Worm (Caenorhabditis elegans): ENCODE results near the gene F42H10.3.

DNA sequence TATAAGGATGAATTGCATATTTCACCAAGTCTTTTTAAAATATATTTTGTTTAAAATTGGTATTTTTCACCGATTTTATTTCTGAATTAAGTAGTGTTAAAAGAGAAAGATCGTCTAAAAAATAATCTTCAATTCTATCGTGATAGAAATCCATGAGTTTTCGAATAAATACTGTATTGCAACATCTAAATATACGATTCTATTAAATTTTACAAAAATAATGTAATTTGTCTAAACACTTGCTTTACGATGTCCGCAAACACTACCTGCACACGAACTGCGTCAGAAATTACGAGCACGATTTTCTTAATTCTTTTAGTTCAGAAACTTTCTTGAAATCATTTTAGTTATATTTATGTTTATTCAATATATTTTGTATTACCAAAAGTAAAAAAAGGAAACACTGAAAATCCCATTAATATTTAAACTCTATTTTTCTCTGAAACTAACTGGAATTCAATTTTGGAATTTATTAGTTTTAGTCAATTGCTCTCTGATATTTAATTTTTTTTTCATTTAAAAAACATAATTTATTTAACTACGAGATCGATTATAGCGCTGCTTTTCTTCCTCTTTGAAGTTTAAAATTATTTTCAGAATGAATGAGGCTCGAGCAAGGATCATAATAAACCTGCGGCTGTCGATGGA is 34.7 kb upstream of the F42H10.3 start, which contains the start of gene mrpl-32:
- TF ChIP-seq lin-13 (tag; optimal IDR thresholded peaks at IDR 0.05): no peak
- no peak for TF ChIP-seq pha-4 (tag; optimal IDR thresholded peaks at IDR 0.05)
- TF ChIP-seq nhr-76 (tag; optimal IDR thresholded peaks at IDR 0.05): no peak
- no peak for TF ChIP-seq unc-39 (tag; optimal IDR thresholded peaks at IDR 0.05)
- TF ChIP-seq nhr-12 (tag; optimal IDR thresholded peaks at IDR 0.05): no peak
- no peak for TF ChIP-seq unc-62 (GFP tag; optimal IDR thresholded peaks at IDR 0.05)

Data from whole organism, mixed stage, embryonic.